Worm (Caenorhabditis elegans): Measurements from ENCODE around the gene rpt-4.

Gene rpt-4

ce11 chrII:60049-60448 is 14.0 kb upstream of the rpt-4 start:
- TF ChIP-seq blmp-1 (tag; optimal IDR thresholded peaks at IDR 0.05) (peak; percentile 59), snu-23 (GFP tag; optimal IDR thresholded peaks at IDR 0.05) (peak; percentile 54), dpl-1 (GFP tag; optimal IDR thresholded peaks at IDR 0.05) (no peak), C16A3.4 (tag; optimal IDR thresholded peaks at IDR 0.05) (no peak), nhr-85 (tag) (peak; percentile 65), nhr-20 (tag; optimal IDR thresholded peaks at IDR 0.05) (peak; percentile 24), nhr-71 (tag; optimal IDR thresholded peaks at IDR 0.05) (peak; percentile 3), lin-14 (GFP tag; optimal IDR thresholded peaks at IDR 0.05) (peak; percentile 50), lin-35 (GFP tag; optimal IDR thresholded peaks at IDR 0.05) (peak in 1 of 2 experiments; percentile 16)

- TF ChIP-seq efl-1 (optimal IDR thresholded peaks at IDR 0.05) = no peak
- peak in 1 of 2 experiments; percentile 60 for TF ChIP-seq efl-1 (GFP tag; optimal IDR thresholded peaks at IDR 0.05 in 1 of 2)
- TF ChIP-seq nhr-11 (tag; optimal IDR thresholded peaks at IDR 0.05) = no peak
Measured at ce11 chrII:57873-58272, 11.9 kb upstream of the rpt-4 start.

- no peak for TF ChIP-seq zag-1 (tag; optimal IDR thresholded peaks at IDR 0.05)
- TF ChIP-seq mef-2 (tag; optimal IDR thresholded peaks at IDR 0.05) = no peak
- TF ChIP-seq nhr-47 (tag; optimal IDR thresholded peaks at IDR 0.05) = no peak
- no peak for TF ChIP-seq fkh-10 (GFP tag; optimal IDR thresholded peaks at IDR 0.05)
- TF ChIP-seq hlh-4 (tag; optimal IDR thresholded peaks at IDR 0.05) = no peak
- no peak for TF ChIP-seq unc-86 (tag; optimal IDR thresholded peaks at IDR 0.05)
Measured at ce11 chrII:57370-57769, 11.4 kb upstream of the rpt-4 start, which contains the start of gene ascc-1. Gene ascc-1 (plus strand): TSS chrII:57670.

- no peak for TF ChIP-seq nhr-12 (tag; optimal IDR thresholded peaks at IDR 0.05)
- TF ChIP-seq lin-35 (GFP tag; optimal IDR thresholded peaks at IDR 0.05) = peak in 1 of 2 experiments; percentile 16
- TF ChIP-seq sox-4 (tag; optimal IDR thresholded peaks at IDR 0.05) = no peak
- no peak for TF ChIP-seq efl-1 (optimal IDR thresholded peaks at IDR 0.05)
- peak in 1 of 2 experiments; percentile 76 for TF ChIP-seq efl-1 (GFP tag; optimal IDR thresholded peaks at IDR 0.05 in 1 of 2)
Measured at ce11 chrII:55204-55603, 9.2 kb upstream of the rpt-4 start, which contains the start of gene tre-5. Gene tre-5 (minus strand): TSS chrII:55304.

ce11 chrII:51352-51751 is 5.3 kb upstream of the rpt-4 start, which contains the start of gene sptl-1:
Gene sptl-1 (plus strand): TSS chrII:51652.
- TF ChIP-seq efl-1 (optimal IDR thresholded peaks at IDR 0.05) = no peak
- peak in 1 of 2 experiments; percentile 35 for TF ChIP-seq efl-1 (GFP tag; optimal IDR thresholded peaks at IDR 0.05 in 1 of 2)
- TF ChIP-seq egl-13 (tag; optimal IDR thresholded peaks at IDR 0.05) = no peak

- TF ChIP-seq mef-2 (tag; optimal IDR thresholded peaks at IDR 0.05) (no peak), lin-35 (GFP tag; optimal IDR thresholded peaks at IDR 0.05) (peak in 1 of 2 experiments; percentile 22), skn-1 (tag; optimal IDR thresholded peaks at IDR 0.05) (no peak)
Measured at ce11 chrII:50862-51261, 4.8 kb upstream of the rpt-4 start.

- TF ChIP-seq egl-27 (tag; optimal IDR thresholded peaks at IDR 0.05) = no peak
- TF ChIP-seq ces-1 (GFP tag; optimal IDR thresholded peaks at IDR 0.05) = no peak
- TF ChIP-seq dpl-1 (GFP tag; optimal IDR thresholded peaks at IDR 0.05) = no peak
- no peak for TF ChIP-seq aha-1 (tag; optimal IDR thresholded peaks at IDR 0.05)
- TF ChIP-seq nhr-71 (tag; optimal IDR thresholded peaks at IDR 0.05) = no peak
- no peak for TF ChIP-seq nhr-11 (tag; optimal IDR thresholded peaks at IDR 0.05)
- TF ChIP-seq C34B4.2 (tag; optimal IDR thresholded peaks at IDR 0.05) = no peak
- TF ChIP-seq lin-35 (GFP tag; optimal IDR thresholded peaks at IDR 0.05) = no peak
- no peak for TF ChIP-seq vab-15 (tag; optimal IDR thresholded peaks at IDR 0.05)
Measured at ce11 chrII:47280-47679, 1.3 kb upstream of the rpt-4 start, which contains the start of gene C23H3.5. Gene C23H3.5 (plus strand): TSS chrII:47580.

ce11 chrII:44740-45139 is 1.3 kb downstream of the rpt-4 start, which contains the start of gene rpoa-49:
Gene rpoa-49 (plus strand): TSS chrII:45040.
- TF ChIP-seq rnt-1 (tag; optimal IDR thresholded peaks at IDR 0.05) = no peak
- TF ChIP-seq Y116A8C.19 (tag; optimal IDR thresholded peaks at IDR 0.05; ENCODE audit: borderline replicate concordance) = no peak
- no peak for TF ChIP-seq unc-62 (GFP tag; optimal IDR thresholded peaks at IDR 0.05)
- no peak for TF ChIP-seq ceh-63 (GFP tag; optimal IDR thresholded peaks at IDR 0.05)
- no peak for TF ChIP-seq nhr-71 (tag; optimal IDR thresholded peaks at IDR 0.05)
- TF ChIP-seq lin-35 (GFP tag; optimal IDR thresholded peaks at IDR 0.05) = no peak
- TF ChIP-seq unc-130 (tag; optimal IDR thresholded peaks at IDR 0.05) = no peak
- no peak for TF ChIP-seq nhr-84 (tag; optimal IDR thresholded peaks at IDR 0.05)
- no peak for TF ChIP-seq unc-86 (tag; optimal IDR thresholded peaks at IDR 0.05)
- no peak for TF ChIP-seq C04F5.9 (tag; optimal IDR thresholded peaks at IDR 0.05)
- TF ChIP-seq zip-4 (GFP tag; optimal IDR thresholded peaks at IDR 0.05) = no peak
- TF ChIP-seq lsy-2 (tag; optimal IDR thresholded peaks at IDR 0.05) = no peak
- no peak for TF ChIP-seq hpl-2 (GFP tag; optimal IDR thresholded peaks at IDR 0.05)
- TF ChIP-seq tbx-2 (tag; optimal IDR thresholded peaks at IDR 0.05) = no peak
- TF ChIP-seq skn-1 (tag; optimal IDR thresholded peaks at IDR 0.05) = no peak
- no peak for TF ChIP-seq elt-2 (tag; optimal IDR thresholded peaks at IDR 0.05)
